Worm (Caenorhabditis elegans): ENCODE data around the gene str-255.

- TF ChIP-seq gmeb-2 (tag; optimal IDR thresholded peaks at IDR 0.05) (no peak), unc-86 (tag; optimal IDR thresholded peaks at IDR 0.05) (no peak), rnt-1 (tag; optimal IDR thresholded peaks at IDR 0.05) (no peak), fax-1 (tag; optimal IDR thresholded peaks at IDR 0.05) (no peak), ceh-6 (GFP tag; optimal IDR thresholded peaks at IDR 0.05) (no peak), K02D7.2 (tag; optimal IDR thresholded peaks at IDR 0.05) (no peak), T23F11.4 (GFP tag; optimal IDR thresholded peaks at IDR 0.05) (no peak)
These were observed 45.1 kb downstream of the str-255 start, which contains the start of gene bgnt-1.2 for ce11 chrV:2118574-2118973.
